Fruit fly (Drosophila melanogaster) whole organism, embryonic: Measurements from ENCODE around the gene Cnot4.

ENCODE experiments used
- Antp ChIP-seq: fragments of 200-800 bp; sonication (Bioruptor generic); optimal IDR thresholded peaks from 3 replicates; lab custom pipeline; 2016; ENCODE audit warnings: missing biosample characterization, missing genetic modification characterization
- Awh ChIP-seq: fragments of 200-800 bp; sonication (Bioruptor generic); IDR thresholded peaks from 2 replicates; pipeline ENCODE4, ENCODE4 v1.3.6; 2022; ENCODE audit warnings: missing biosample characterization, missing genetic modification characterization
- Bgb ChIP-seq: fragments of 200-800 bp; sonication (Bioruptor generic); IDR thresholded peaks from 2 replicates; pipeline ENCODE4 v1.3.6; 2022; ENCODE audit warnings: missing biosample characterization, missing genetic modification characterization; ENCODE audit not compliant: partially characterized antibody
- CG10209 ChIP-seq: fragments of 200-800 bp; sonication (Bioruptor generic); optimal IDR thresholded peaks from 3 replicates; lab custom pipeline; 2017; ENCODE audit warnings: missing biosample characterization, mild to moderate bottlenecking, missing genetic modification characterization, missing genetic modification reagents
- CG10431 ChIP-seq: fragments of 200-800 bp; sonication (Bioruptor generic); optimal IDR thresholded peaks from 3 replicates; lab custom pipeline; 2018; ENCODE audit warnings: missing biosample characterization, mild to moderate bottlenecking, missing genetic modification characterization
- CG11723 ChIP-seq: fragments of 200-800 bp; sonication (Bioruptor generic); optimal IDR thresholded peaks from 2 replicates; lab custom pipeline; 2017; ENCODE audit warnings: missing biosample characterization, mild to moderate bottlenecking, missing genetic modification characterization
- CG13123 ChIP-seq: fragments of 200-800 bp; sonication (Bioruptor generic); optimal IDR thresholded peaks from 2 replicates; lab custom pipeline; 2016; ENCODE audit warnings: missing biosample characterization, missing genetic modification characterization
- CG14965 ChIP-seq: fragments of 200-800 bp; sonication (Bioruptor generic); optimal IDR thresholded peaks from 2 replicates; lab custom pipeline; 2016; ENCODE audit warnings: missing biosample characterization, missing genetic modification characterization, borderline replicate concordance
- CG15011 ChIP-seq: fragments of 200-800 bp; sonication (Bioruptor generic); optimal IDR thresholded peaks from 3 replicates; lab custom pipeline; 2018; ENCODE audit warnings: missing biosample characterization, mild to moderate bottlenecking, missing genetic modification characterization
- CG15601 ChIP-seq: fragments of 200-800 bp; sonication (Bioruptor generic); optimal IDR thresholded peaks from 3 replicates; lab custom pipeline; 2019; ENCODE audit warnings: missing biosample characterization, mild to moderate bottlenecking, missing genetic modification characterization, moderate library complexity
- CG2712 ChIP-seq: fragments of 200-800 bp; optimal IDR thresholded peaks from 3 replicates; lab custom pipeline; 2019; ENCODE audit warnings: missing biosample characterization, mild to moderate bottlenecking, missing genetic modification characterization, moderate library complexity
- CG32532 ChIP-seq: fragments of 200-800 bp; sonication (Bioruptor generic); IDR thresholded peaks from 2 replicates; pipeline ENCODE4 v1.3.6; 2022; ENCODE audit warnings: missing biosample characterization, missing genetic modification characterization
- CG34224 ChIP-seq: fragments of 200-800 bp; sonication (Bioruptor generic); IDR thresholded peaks from 3 replicates; pipeline ENCODE4 v1.3.6; 2022; ENCODE audit warnings: missing biosample characterization, missing genetic modification characterization; ENCODE audit not compliant: partially characterized antibody
- CG3838 ChIP-seq: fragments of 200-800 bp; sonication (Bioruptor generic); optimal IDR thresholded peaks from 3 replicates; lab custom pipeline; 2016; ENCODE audit warnings: missing biosample characterization, missing genetic modification characterization
- CG4424 ChIP-seq: fragments of 200-800 bp; sonication (Bioruptor generic); optimal IDR thresholded peaks from 3 replicates; lab custom pipeline; 2016; ENCODE audit warnings: missing biosample characterization, missing genetic modification characterization
- CG5953 ChIP-seq: fragments of 200-800 bp; sonication (Bioruptor generic); IDR thresholded peaks from 2 replicates; pipeline ENCODE4 v1.3.6; 2022; ENCODE audit warnings: missing biosample characterization, missing genetic modification characterization
- CG6654 ChIP-seq: fragments of 200-800 bp; sonication (Bioruptor generic); optimal IDR thresholded peaks from 2 replicates; lab custom pipeline; 2017; ENCODE audit warnings: missing biosample characterization, mild to moderate bottlenecking, missing genetic modification characterization
- CG6689 ChIP-seq: fragments of 200-800 bp; sonication (Bioruptor generic); IDR thresholded peaks from 2 replicates; pipeline ENCODE4 v1.3.6; 2022; ENCODE audit warnings: missing biosample characterization, missing genetic modification characterization
- CG7556 ChIP-seq: fragments of 200-800 bp; sonication (Bioruptor generic); optimal IDR thresholded peaks from 2 replicates; lab custom pipeline; 2017; ENCODE audit warnings: missing biosample characterization, mild to moderate bottlenecking, missing genetic modification characterization
- CG7839 ChIP-seq: fragments of 200-800 bp; sonication (Bioruptor generic); optimal IDR thresholded peaks from 3 replicates; lab custom pipeline; 2018; ENCODE audit warnings: missing biosample characterization, mild to moderate bottlenecking, missing genetic modification characterization, moderate library complexity
- CG9215 ChIP-seq: fragments of 200-800 bp; sonication (Bioruptor generic); IDR thresholded peaks from 2 replicates; pipeline ENCODE4 v1.3.6; 2022; ENCODE audit warnings: missing biosample characterization, missing genetic modification characterization
- Dll ChIP-seq: fragments of 200-800 bp; sonication (Bioruptor generic); IDR thresholded peaks from 4 replicates; pipeline ENCODE4 v1.3.6; 2022; ENCODE audit warnings: missing biosample characterization, missing genetic modification characterization; ENCODE audit not compliant: partially characterized antibody
- Doc2 ChIP-seq: fragments of 200-800 bp; sonication (Bioruptor generic); IDR thresholded peaks from 2 replicates; pipeline ENCODE4 v1.3.6; 2022; ENCODE audit warnings: missing biosample characterization, missing genetic modification characterization
- Dref ChIP-seq: fragments of 200-800 bp; sonication (Bioruptor generic); IDR thresholded peaks from 2 replicates; pipeline ENCODE4 v1.3.6; 2022; ENCODE audit warnings: missing biosample characterization, missing genetic modification characterization
- HLH4C ChIP-seq: fragments of 200-800 bp; sonication (Bioruptor generic); IDR thresholded peaks from 3 replicates; pipeline ENCODE4 v1.3.6; 2022; ENCODE audit warnings: missing biosample characterization, missing genetic modification characterization; ENCODE audit not compliant: partially characterized antibody
- Kr ChIP-seq: fragments of 200-800 bp; sonication (Bioruptor generic); optimal IDR thresholded peaks from 2 replicates; lab custom pipeline; 2017; ENCODE audit warnings: missing biosample characterization, mild to moderate bottlenecking, missing genetic modification characterization
- MBD-R2 ChIP-seq: fragments of 200-800 bp; sonication (Bioruptor generic); IDR thresholded peaks from 2 replicates; pipeline ENCODE4 v1.3.6; 2022; ENCODE audit warnings: missing biosample characterization, missing genetic modification characterization
- MESR4 ChIP-seq: fragments of 200-800 bp; sonication (Bioruptor generic); optimal IDR thresholded peaks from 2 replicates; lab custom pipeline; 2018; ENCODE audit warnings: missing biosample characterization, mild to moderate bottlenecking, missing genetic modification characterization, moderate library complexity
- Max ChIP-seq: fragments of 200-800 bp; sonication (Bioruptor generic); optimal IDR thresholded peaks from 2 replicates; lab custom pipeline; 2016; ENCODE audit warnings: missing biosample characterization, mild to moderate bottlenecking, missing genetic modification characterization
- Med ChIP-seq: fragments of 200-800 bp; sonication (Bioruptor generic); peaks from one replicate; lab custom pipeline; 2016; ENCODE audit warnings: missing biosample characterization, missing genetic modification characterization, mild to moderate bottlenecking, inconsistent platforms, moderate library complexity
- Myb ChIP-seq: fragments of 200-800 bp; sonication (Bioruptor generic); optimal IDR thresholded peaks from 2 replicates; lab custom pipeline; 2016; ENCODE audit warnings: missing biosample characterization, missing genetic modification characterization
- NC2α ChIP-seq: fragments of 200-800 bp; sonication (Bioruptor generic); optimal IDR thresholded peaks from 2 replicates; lab custom pipeline; 2016; ENCODE audit warnings: missing biosample characterization, missing genetic modification characterization
- NK7.1 ChIP-seq: fragments of 200-800 bp; sonication (Bioruptor generic); optimal IDR thresholded peaks from 3 replicates; lab custom pipeline; 2016; ENCODE audit warnings: missing biosample characterization, missing genetic modification characterization
- Side ChIP-seq: fragments of 200-800 bp; sonication (Bioruptor generic); optimal IDR thresholded peaks from 2 replicates; lab custom pipeline; 2016; ENCODE audit warnings: missing biosample characterization, missing genetic modification characterization
- Sox102F ChIP-seq: fragments of 200-800 bp; sonication (Bioruptor generic); optimal IDR thresholded peaks from 2 replicates; lab custom pipeline; 2018; ENCODE audit warnings: missing biosample characterization, mild to moderate bottlenecking, missing genetic modification characterization, moderate library complexity
- Xrp1 ChIP-seq: fragments of 200-800 bp; sonication (Bioruptor generic); IDR thresholded peaks from 2 replicates; pipeline ENCODE4 v1.3.6; 2022; ENCODE audit warnings: missing biosample characterization, missing genetic modification characterization
- aop ChIP-seq: fragments of 200-800 bp; sonication (Bioruptor generic); IDR thresholded peaks from 2 replicates; pipeline ENCODE4 v1.3.6; 2022; ENCODE audit warnings: missing biosample characterization, missing genetic modification characterization
- caup ChIP-seq: fragments of 200-800 bp; sonication (Bioruptor generic); optimal IDR thresholded peaks from 3 replicates; lab custom pipeline; 2017; ENCODE audit warnings: missing biosample characterization, mild to moderate bottlenecking, missing genetic modification characterization, moderate library complexity; ENCODE audit not compliant: severe bottlenecking
- chinmo ChIP-seq: fragments of 200-800 bp; sonication (Bioruptor generic); IDR thresholded peaks from 4 replicates; pipeline ENCODE4 v1.3.6; 2022; ENCODE audit warnings: missing biosample characterization, missing genetic modification characterization; ENCODE audit not compliant: partially characterized antibody
- chm ChIP-seq: fragments of 200-800 bp; sonication (Bioruptor generic); IDR thresholded peaks from 2 replicates; pipeline ENCODE4 v1.3.6; 2022; ENCODE audit warnings: missing biosample characterization, missing genetic modification characterization
- chn ChIP-seq: fragments of 200-800 bp; sonication (Bioruptor generic); optimal IDR thresholded peaks from 2 replicates; lab custom pipeline; 2016; ENCODE audit warnings: missing biosample characterization, missing genetic modification characterization
- dan ChIP-seq: fragments of 200-800 bp; sonication (Bioruptor generic); IDR thresholded peaks from 2 replicates; pipeline ENCODE4 v1.3.6; 2022; ENCODE audit warnings: missing biosample characterization, missing genetic modification characterization
- exex ChIP-seq: fragments of 200-800 bp; sonication (Bioruptor generic); optimal IDR thresholded peaks from 4 replicates; lab custom pipeline; 2018; ENCODE audit warnings: missing biosample characterization, mild to moderate bottlenecking, missing genetic modification characterization, moderate library complexity
- grn ChIP-seq: fragments of 200-800 bp; sonication (Bioruptor generic); optimal IDR thresholded peaks from 3 replicates; lab custom pipeline; 2017; ENCODE audit warnings: missing biosample characterization, missing genetic modification characterization
- h ChIP-seq: fragments of >200 bp; optimal IDR thresholded peaks from 2 replicates; lab custom pipeline; 2017
- odd ChIP-seq: fragments of 200-800 bp; sonication (Bioruptor generic); optimal IDR thresholded peaks from 2 replicates; lab custom pipeline; 2017; ENCODE audit warnings: missing biosample characterization, mild to moderate bottlenecking, missing genetic modification characterization
- pan ChIP-seq, 4 experiments: fragments of >200 bp in 3 of 4; fragments of 200-800 bp in 1 of 4; sonication (Bioruptor generic) in 1 of 4; optimal IDR thresholded peaks in 3 of 4; IDR thresholded peaks in 1 of 4; 2 replicates each; pipeline versions ENCODE4 v1.3.6 to Lab custom; 2017 to 2022; ENCODE audit warnings: missing biosample characterization in 2 of 4, missing genetic modification characterization in 2 of 4, mixed read lengths in 1 of 4
- pnt ChIP-seq: fragments of 200-800 bp; sonication (Bioruptor generic); optimal IDR thresholded peaks from 3 replicates; lab custom pipeline; 2016; ENCODE audit warnings: missing biosample characterization, missing genetic modification characterization
- slp2 ChIP-seq: fragments of 200-800 bp; sonication (Bioruptor generic); optimal IDR thresholded peaks from 2 replicates; lab custom pipeline; 2016; ENCODE audit warnings: missing biosample characterization, missing genetic modification characterization
- sug ChIP-seq: fragments of 200-800 bp; optimal IDR thresholded peaks from 2 replicates; lab custom pipeline; 2019; ENCODE audit warnings: missing biosample characterization, mild to moderate bottlenecking, missing genetic modification characterization, moderate library complexity
- vvl ChIP-seq: fragments of 200-800 bp; sonication (Bioruptor generic); IDR thresholded peaks from 2 replicates; pipeline ENCODE4 v1.3.6; 2022; ENCODE audit warnings: missing biosample characterization, missing genetic modification characterization
- yki ChIP-seq: fragments of >200 bp; optimal IDR thresholded peaks from 3 replicates; lab custom pipeline; 2018

The Cnot4 gene

DNA sequence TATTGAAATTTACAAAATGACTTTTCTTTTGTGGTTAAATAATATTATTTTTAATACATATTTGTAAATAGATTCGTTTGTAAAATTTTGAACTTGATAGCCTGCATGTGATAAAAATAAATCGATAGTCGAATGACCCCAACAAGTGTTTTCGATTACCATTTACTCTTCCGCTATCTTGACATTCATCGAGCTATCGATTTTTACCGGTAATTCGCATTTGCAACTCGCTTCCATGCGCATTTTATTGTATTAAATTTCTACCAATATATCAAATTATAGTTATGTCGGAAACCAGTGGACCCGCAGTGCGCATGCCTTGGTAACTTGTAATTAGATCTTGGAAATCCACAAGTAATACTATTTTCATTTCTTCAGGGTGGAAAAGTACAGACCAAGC lies 22.5 kb downstream of the Cnot4 start, which contains the start of gene RfC3 (continued):
- TF ChIP-seq CG3838 (GFP tag; lab: Kevin White, UChicago) (no peak), MBD-R2 (GFP tag; lab: Robert Waterston, UW) (peak; percentile 51; the same call in 1 of the 2 replicates), CG13123 (no peak), chn (GFP tag; lab: Kevin White, UChicago) (no peak), CG32532 (no peak), vvl (GFP tag; lab: Robert Waterston, UW) (no peak), CG14965 (GFP tag; lab: Kevin White, UChicago) (no peak), pnt (GFP tag; lab: Kevin White, UChicago) (no peak), CG6689 (GFP tag; lab: Robert Waterston, UW) (no peak), Bgb (peak; percentile 83), caup (GFP tag; lab: Kevin White, UChicago) (no peak), CG10431 (GFP tag; lab: Kevin White, UChicago) (no peak), exex (tag; lab: Kevin White, UChicago) (no peak), Antp (GFP tag; lab: Kevin White, UChicago) (no peak), grn (no peak), CG10209 (GFP tag; lab: Kevin White, UChicago) (no peak), Kr (GFP tag; lab: Kevin White, UChicago) (no peak), chm (GFP tag; lab: Robert Waterston, UW) (no peak), Side (GFP tag; lab: Kevin White, UChicago) (no peak), NC2α (GFP tag; lab: Kevin White, UChicago) (no peak), CG11723 (GFP tag; lab: Kevin White, UChicago) (no peak), CG2712 (tag; lab: Kevin White, UChicago) (no peak), Myb (peak; percentile 85), CG7556 (GFP tag; lab: Kevin White, UChicago) (no peak), CG4424 (GFP tag; lab: Kevin White, UChicago) (no peak), CG34224 (GFP tag; lab: Robert Waterston, UW) (peak; percentile 98), Doc2 (GFP tag; lab: Robert Waterston, UW) (no peak), HLH4C (GFP tag; lab: Robert Waterston, UW) (peak; percentile 98), MESR4 (GFP tag; lab: Kevin White, UChicago) (peak; percentile 29), aop (GFP tag; lab: Robert Waterston, UW) (no peak), Awh (no peak), Dll (GFP tag; lab: Robert Waterston, UW) (peak; percentile 85), chinmo (GFP tag; lab: Robert Waterston, UW) (peak; percentile 84; the same call in 1 of the 4 replicates), CG15601 (tag; lab: Kevin White, UChicago) (no peak), CG9215 (GFP tag; lab: Robert Waterston, UW) (no peak), CG7839 (tag; lab: Kevin White, UChicago) (no peak), Max (GFP tag; lab: Kevin White, UChicago) (peak; percentile 28), pan (optimal IDR thresholded peaks at IDR 0.05; lab: Kevin White, UChicago) (no peak), pan (GFP tag; optimal IDR thresholded peaks at IDR 0.05 in 1 of 2, IDR thresholded peaks at IDR 0.05 in 1 of 2) (no peak), slp2 (GFP tag; lab: Kevin White, UChicago) (no peak), dan (GFP tag; lab: Robert Waterston, UW) (no peak), sug (tag; lab: Kevin White, UChicago) (peak; percentile 20), Xrp1 (GFP tag; lab: Robert Waterston, UW) (no peak), CG15011 (GFP tag; lab: Kevin White, UChicago) (no peak), Sox102F (GFP tag; lab: Kevin White, UChicago) (no peak), yki (lab: Kevin White, UChicago) (no peak), Dref (GFP tag; lab: Robert Waterston, UW) (peak; percentile 95), odd (GFP tag; lab: Kevin White, UChicago) (no peak), Med (GFP tag; lab: Kevin White, UChicago) (peak; percentile 54), CG5953 (GFP tag; lab: Robert Waterston, UW) (no peak), NK7.1 (no peak), h (lab: Kevin White, UChicago) (no peak), CG6654 (GFP tag; lab: Kevin White, UChicago) (no peak)
